Fruit fly (Drosophila melanogaster): Measurements from ENCODE around the gene smog.
A peak's percentile ranks its signal among the peaks of the same experiment; 100 is the strongest.

Gene smog

dm6 chr2L:4891914-4892469 is 39.3 kb downstream of the smog start, which contains the start of gene CG3036 (continued):
- TF ChIP-seq Sox14 (GFP tag; optimal IDR thresholded peaks at IDR 0.05) (no peak), CG6792 (GFP tag; optimal IDR thresholded peaks at IDR 0.05) (no peak), Blimp-1 (GFP tag; optimal IDR thresholded peaks at IDR 0.05) (no peak), Eip93F (GFP tag; optimal IDR thresholded peaks at IDR 0.05) (no peak), Ets21C (GFP tag; optimal IDR thresholded peaks at IDR 0.05) (no peak), CG11762 (GFP tag; optimal IDR thresholded peaks at IDR 0.05; ENCODE audit: insufficient read depth) (no peak), Hr38 (GFP tag; optimal IDR thresholded peaks at IDR 0.05) (no peak), topi (GFP tag; optimal IDR thresholded peaks at IDR 0.05) (peak; percentile 37), achi (GFP tag; optimal IDR thresholded peaks at IDR 0.05) (no peak), svp (GFP tag) (peak; percentile 84), CG7368 (GFP tag; optimal IDR thresholded peaks at IDR 0.05) (peak; percentile 25), CG6163 (GFP tag; IDR thresholded peaks at IDR 0.05) (peak; percentile 67), vri (GFP tag; optimal IDR thresholded peaks at IDR 0.05) (peak; percentile 28)

- peak; percentile 3 for TF ChIP-seq vri (GFP tag; optimal IDR thresholded peaks at IDR 0.05)
- no peak for TF ChIP-seq CG1621 (tag; optimal IDR thresholded peaks at IDR 0.05)
Observed at dm6 chr2L:4893612-4894011, 40.9 kb downstream of the smog start.

dm6 chr2L:4895902-4896301 is 43.2 kb downstream of the smog start:
- TF ChIP-seq Sox14 (GFP tag; optimal IDR thresholded peaks at IDR 0.05) (no peak), acj6 (GFP tag; optimal IDR thresholded peaks at IDR 0.05) (no peak), eg (GFP tag; IDR thresholded peaks at IDR 0.05) (no peak), OdsH (GFP tag; optimal IDR thresholded peaks at IDR 0.05) (no peak), CG3032 (tag; optimal IDR thresholded peaks at IDR 0.05) (no peak), CG7368 (GFP tag; optimal IDR thresholded peaks at IDR 0.05) (no peak), CG11902 (GFP tag; optimal IDR thresholded peaks at IDR 0.05) (no peak), dac (GFP tag; optimal IDR thresholded peaks at IDR 0.05) (no peak), Ets96B (tag; optimal IDR thresholded peaks at IDR 0.05) (no peak), Gug (GFP tag; IDR thresholded peaks at IDR 0.05) (no peak), CG6792 (GFP tag; optimal IDR thresholded peaks at IDR 0.05) (no peak), Lpt (GFP tag; optimal IDR thresholded peaks at IDR 0.05) (no peak), Eip78C (GFP tag) (no peak), ss (GFP tag; optimal IDR thresholded peaks at IDR 0.05) (no peak), Sox15 (GFP tag; optimal IDR thresholded peaks at IDR 0.05) (no peak), fd59A (GFP tag; optimal IDR thresholded peaks at IDR 0.05) (no peak), CG34406 (GFP tag; optimal IDR thresholded peaks at IDR 0.05) (no peak), dsx (GFP tag; optimal IDR thresholded peaks at IDR 0.05; ENCODE audit: poor library complexity, severe bottlenecking) (no peak), Hr4 (GFP tag; optimal IDR thresholded peaks at IDR 0.05) (no peak)

- TF ChIP-seq svp (GFP tag) (peak; percentile 83), CG6163 (GFP tag; IDR thresholded peaks at IDR 0.05) (no peak), fkh (GFP tag; optimal IDR thresholded peaks at IDR 0.05) (peak; percentile 29), dac (GFP tag; optimal IDR thresholded peaks at IDR 0.05) (no peak), Gug (GFP tag; IDR thresholded peaks at IDR 0.05) (no peak)
Observed at dm6 chr2L:4896484-4897205, 44.0 kb downstream of the smog start.

DNA sequence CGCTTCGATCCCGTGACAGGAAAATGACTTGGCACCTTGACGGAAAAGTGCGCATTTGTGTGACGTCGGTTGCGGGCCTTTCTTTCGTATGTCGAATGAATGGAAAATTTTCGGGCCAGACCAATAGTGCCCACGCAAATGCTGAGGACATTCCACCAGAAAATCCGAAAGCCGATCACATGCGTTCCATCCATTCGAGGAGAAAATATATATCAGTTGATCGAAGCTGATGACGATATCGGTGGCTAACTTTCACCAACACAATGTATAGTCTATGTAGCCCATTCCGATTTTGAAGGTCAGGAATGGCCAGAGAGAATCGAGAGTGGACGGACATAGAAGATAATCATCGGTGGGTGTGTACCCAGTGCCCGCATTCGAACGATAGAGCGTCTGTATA is 45.5 kb downstream of the smog start:
- no peak for TF ChIP-seq Blimp-1 (GFP tag; optimal IDR thresholded peaks at IDR 0.05)

All from whole organism, prepupa.